Worm (Caenorhabditis elegans) whole organism, late embryonic: Measurements from ENCODE around the gene aat-6.

Experiments
- ceh-48 ChIP-seq: sonication (generic microtip); optimal IDR thresholded peaks from 2 replicates; lab custom pipeline; 2016; ENCODE audit warnings: missing genetic modification characterization, inconsistent platforms, missing compliant biosample characterization
- elt-4 ChIP-seq: sonication (generic microtip); optimal IDR thresholded peaks from 2 replicates; lab custom pipeline; 2016; ENCODE audit warnings: missing genetic modification characterization, missing compliant biosample characterization
- ets-4 ChIP-seq: sonication (generic microtip); optimal IDR thresholded peaks from 2 replicates; lab custom pipeline; 2016; ENCODE audit warnings: missing genetic modification characterization, missing compliant biosample characterization
- mec-3 ChIP-seq: sonication (generic microtip); optimal IDR thresholded peaks from 2 replicates; lab custom pipeline; 2016; ENCODE audit warnings: borderline replicate concordance, missing genetic modification characterization, missing compliant biosample characterization
- nfya-1 ChIP-seq: sonication (generic microtip); optimal IDR thresholded peaks from 2 replicates; lab custom pipeline; 2017; ENCODE audit warnings: missing genetic modification characterization, mild to moderate bottlenecking, missing compliant biosample characterization, antibody characterized with exemption, moderate library complexity
- nhr-232 ChIP-seq: sonication (generic microtip); optimal IDR thresholded peaks from 2 replicates; lab custom pipeline; 2016; ENCODE audit warnings: missing genetic modification characterization, missing compliant biosample characterization
- odd-2 ChIP-seq: sonication (generic microtip); optimal IDR thresholded peaks from 2 replicates; lab custom pipeline; 2017; ENCODE audit warnings: antibody characterized with exemption, mild to moderate bottlenecking, missing genetic modification characterization, missing compliant biosample characterization
- ref-2 ChIP-seq: sonication (generic microtip); optimal IDR thresholded peaks from 2 replicates; lab custom pipeline; 2016; ENCODE audit warnings: missing genetic modification characterization, missing compliant biosample characterization

The aat-6 gene

ce11 chrV:11424565-11424964, 45.9 kb downstream of the aat-6 start, which contains the start of gene T26H10.2:
Gene T26H10.2 (minus strand): TSS chrV:11424665.
- TF ChIP-seq mec-3 (tag; lab: Kevin White, UChicago) (no peak), ref-2 (tag; lab: Kevin White, UChicago) (no peak), ets-4 (tag; lab: Kevin White, UChicago) (no peak), nhr-232 (tag; lab: Kevin White, UChicago) (no peak)

ce11 chrV:11421605-11422004, 48.9 kb downstream of the aat-6 start, which contains the start of gene des-2:
Gene des-2 (minus strand): TSS chrV:11421705.
- TF ChIP-seq ceh-48 (tag; lab: Kevin White, UChicago) (no peak), elt-4 (no peak), nhr-232 (tag; lab: Kevin White, UChicago) (no peak), odd-2 (tag; lab: Kevin White, UChicago) (no peak), nfya-1 (no peak)
